Worm (Caenorhabditis elegans): Measurements from ENCODE around the gene med-1.

med-1 gene

ce11 chrX:12452143-12452570, 21.7 kb downstream of the med-1 start (continued):
- no peak for TF ChIP-seq Y55F3AM.14 (GFP tag; optimal IDR thresholded peaks at IDR 0.05)

ce11 chrX:12454290-12454795, 23.9 kb downstream of the med-1 start, which contains the start of the genes T18D3.9 and T18D3.1:
T18D3.9 (minus strand) TSS chrX:12454457.
T18D3.1 (plus strand) TSS chrX:12454745.
- TF ChIP-seq F13H6.1 (tag; optimal IDR thresholded peaks at IDR 0.05) (peak; percentile 38), unc-55 (GFP tag; optimal IDR thresholded peaks at IDR 0.05) (peak; percentile 32), nhr-12 (tag; optimal IDR thresholded peaks at IDR 0.05) (no peak), ceh-82 (tag; optimal IDR thresholded peaks at IDR 0.05) (no peak), egl-27 (tag; optimal IDR thresholded peaks at IDR 0.05) (no peak), blmp-1 (tag; optimal IDR thresholded peaks at IDR 0.05; ENCODE audit: insufficient read depth) (no peak), fos-1 (tag; optimal IDR thresholded peaks at IDR 0.05) (peak; percentile 42), mdl-1 (tag; optimal IDR thresholded peaks at IDR 0.05) (no peak), nhr-77 (tag; optimal IDR thresholded peaks at IDR 0.05) (no peak), ZK546.5 (tag; optimal IDR thresholded peaks at IDR 0.05) (no peak), sma-9 (GFP tag; optimal IDR thresholded peaks at IDR 0.05) (peak; percentile 14), sma-9 (tag; optimal IDR thresholded peaks at IDR 0.05) (no peak), nhr-129 (tag; optimal IDR thresholded peaks at IDR 0.05) (peak; percentile 60), C34F6.9 (tag; optimal IDR thresholded peaks at IDR 0.05) (peak; percentile 65), ceh-16 (tag; optimal IDR thresholded peaks at IDR 0.05) (no peak), lsy-2 (tag; optimal IDR thresholded peaks at IDR 0.05) (peak in 1 of 2 experiments; percentile 60), nhr-25 (tag; optimal IDR thresholded peaks at IDR 0.05) (peak; percentile 39), ama-1 (optimal IDR thresholded peaks at IDR 0.05) (no peak), nhr-10 (tag; optimal IDR thresholded peaks at IDR 0.05) (no peak), nhr-11 (tag; optimal IDR thresholded peaks at IDR 0.05) (no peak), Y55F3AM.14 (GFP tag; optimal IDR thresholded peaks at IDR 0.05) (no peak), lin-13 (GFP tag; optimal IDR thresholded peaks at IDR 0.05) (peak; percentile 62), ztf-1 (GFP tag; conservative IDR thresholded peaks at IDR 0.05) (no peak), nhr-21 (tag; optimal IDR thresholded peaks at IDR 0.05) (peak; percentile 42), gmeb-1 (tag; optimal IDR thresholded peaks at IDR 0.05) (peak; percentile 45), alr-1 (tag; optimal IDR thresholded peaks at IDR 0.05) (no peak), crh-2 (tag; optimal IDR thresholded peaks at IDR 0.05) (peak; percentile 46), sma-3 (GFP tag; optimal IDR thresholded peaks at IDR 0.05) (peak; percentile 36), R02D3.7 (tag; optimal IDR thresholded peaks at IDR 0.05) (no peak), lin-39 (tag; optimal IDR thresholded peaks at IDR 0.05) (no peak), zag-1 (tag; optimal IDR thresholded peaks at IDR 0.05) (no peak)

- TF ChIP-seq ztf-4 (tag; optimal IDR thresholded peaks at IDR 0.05), result peak; percentile 11
- no peak for TF ChIP-seq skn-1 (tag; optimal IDR thresholded peaks at IDR 0.05)
- no peak for TF ChIP-seq unc-62 (GFP tag; optimal IDR thresholded peaks at IDR 0.05)
- TF ChIP-seq fos-1 (tag; optimal IDR thresholded peaks at IDR 0.05), result peak; percentile 20
- no peak for TF ChIP-seq mbf-1 (tag; optimal IDR thresholded peaks at IDR 0.05)
- no peak for TF ChIP-seq ztf-11 (tag; optimal IDR thresholded peaks at IDR 0.05)
- TF ChIP-seq sma-3 (GFP tag; optimal IDR thresholded peaks at IDR 0.05), result peak; percentile 62
- TF ChIP-seq mab-5 (tag; optimal IDR thresholded peaks at IDR 0.05), result no peak
- TF ChIP-seq Y55F3AM.14 (GFP tag; optimal IDR thresholded peaks at IDR 0.05), result peak; percentile 21
- no peak for TF ChIP-seq nhr-237 (tag; optimal IDR thresholded peaks at IDR 0.05)
- peak; percentile 83 for TF ChIP-seq nhr-21 (tag; optimal IDR thresholded peaks at IDR 0.05)
- TF ChIP-seq nhr-6 (tag; optimal IDR thresholded peaks at IDR 0.05), result peak; percentile 19
- no peak for TF ChIP-seq nhr-12 (tag; optimal IDR thresholded peaks at IDR 0.05)
- no peak for TF ChIP-seq zag-1 (tag; optimal IDR thresholded peaks at IDR 0.05)
- no peak for TF ChIP-seq ceh-82 (tag; optimal IDR thresholded peaks at IDR 0.05)
- no peak for TF ChIP-seq peb-1 (tag; optimal IDR thresholded peaks at IDR 0.05)
- peak in 1 of 2 experiments; percentile 57 for TF ChIP-seq lsy-2 (tag; optimal IDR thresholded peaks at IDR 0.05)
- TF ChIP-seq lin-39 (tag; optimal IDR thresholded peaks at IDR 0.05), result no peak
- peak; percentile 50 for TF ChIP-seq crh-2 (tag; optimal IDR thresholded peaks at IDR 0.05)
- TF ChIP-seq nhr-11 (tag; optimal IDR thresholded peaks at IDR 0.05), result no peak
- TF ChIP-seq sma-9 (GFP tag; optimal IDR thresholded peaks at IDR 0.05), result peak; percentile 73
- TF ChIP-seq sma-9 (tag; optimal IDR thresholded peaks at IDR 0.05), result no peak
- TF ChIP-seq nhr-129 (tag; optimal IDR thresholded peaks at IDR 0.05), result peak; percentile 84
- TF ChIP-seq gmeb-1 (tag; optimal IDR thresholded peaks at IDR 0.05), result peak; percentile 43
- TF ChIP-seq egl-27 (tag; optimal IDR thresholded peaks at IDR 0.05), result peak; percentile 56
- no peak for TF ChIP-seq ztf-1 (GFP tag; conservative IDR thresholded peaks at IDR 0.05)
- no peak for TF ChIP-seq nhr-77 (tag; optimal IDR thresholded peaks at IDR 0.05)
- peak; percentile 15 for TF ChIP-seq ceh-16 (tag; optimal IDR thresholded peaks at IDR 0.05)
- peak; percentile 70 for TF ChIP-seq F13H6.1 (tag; optimal IDR thresholded peaks at IDR 0.05)
- TF ChIP-seq nhr-25 (tag; optimal IDR thresholded peaks at IDR 0.05), result no peak
- no peak for TF ChIP-seq nhr-10 (tag; optimal IDR thresholded peaks at IDR 0.05)
- no peak for TF ChIP-seq ZK546.5 (tag; optimal IDR thresholded peaks at IDR 0.05)
- no peak for TF ChIP-seq blmp-1 (tag; optimal IDR thresholded peaks at IDR 0.05; ENCODE audit: insufficient read depth)
- TF ChIP-seq aly-2 (tag; optimal IDR thresholded peaks at IDR 0.05), result no peak
- TF ChIP-seq unc-39 (tag; optimal IDR thresholded peaks at IDR 0.05), result no peak
- TF ChIP-seq sem-4 (tag; optimal IDR thresholded peaks at IDR 0.05), result peak; percentile 47
- peak; percentile 47 for TF ChIP-seq lin-13 (GFP tag; optimal IDR thresholded peaks at IDR 0.05)
- no peak for TF ChIP-seq ama-1 (optimal IDR thresholded peaks at IDR 0.05)
- TF ChIP-seq C34F6.9 (tag; optimal IDR thresholded peaks at IDR 0.05), result no peak
- TF ChIP-seq unc-55 (GFP tag; optimal IDR thresholded peaks at IDR 0.05), result no peak
These were observed 27.6 kb downstream of the med-1 start for ce11 chrX:12458021-12458420.
